Fruit fly (Drosophila melanogaster) whole organism, embryonic: ENCODE measurements around the gene Sfp38D.

Experiments used
- Aef1 ChIP-seq: fragments of 200-800 bp; sonication (Bioruptor generic); IDR thresholded peaks from 3 replicates; pipeline ENCODE4 v1.3.6; 2022; ENCODE audit warnings: missing biosample characterization, missing genetic modification characterization
- Awh ChIP-seq: fragments of 200-800 bp; sonication (Bioruptor generic); IDR thresholded peaks from 2 replicates; pipeline ENCODE4, ENCODE4 v1.3.6; 2022; ENCODE audit warnings: missing biosample characterization, missing genetic modification characterization
- CG1024 ChIP-seq: fragments of 200-800 bp; sonication (Bioruptor generic); IDR thresholded peaks from 2 replicates; pipeline ENCODE4 v1.3.6; 2022; ENCODE audit warnings: missing biosample characterization, missing genetic modification characterization
- CG10543 ChIP-seq: fragments of 200-800 bp; sonication (Bioruptor generic); optimal IDR thresholded peaks from 3 replicates; lab custom pipeline; 2017; ENCODE audit warnings: missing biosample characterization, mild to moderate bottlenecking, missing genetic modification characterization, moderate library complexity
- CG11398 ChIP-seq: fragments of 200-800 bp; sonication (Bioruptor generic); optimal IDR thresholded peaks from 2 replicates; lab custom pipeline; 2016; ENCODE audit warnings: missing biosample characterization, missing genetic modification characterization
- CG11456 ChIP-seq: fragments of 200-800 bp; sonication (Bioruptor generic); IDR thresholded peaks from 3 replicates; pipeline ENCODE4 v1.3.6; 2022; ENCODE audit warnings: missing biosample characterization, missing genetic modification characterization
- CG11504 ChIP-seq: fragments of 200-800 bp; sonication (Bioruptor generic); optimal IDR thresholded peaks from 3 replicates; lab custom pipeline; 2019; ENCODE audit warnings: missing biosample characterization, mild to moderate bottlenecking, missing genetic modification characterization, moderate library complexity
- CG12744 ChIP-seq: fragments of 200-800 bp; sonication (Bioruptor generic); optimal IDR thresholded peaks from 2 replicates; lab custom pipeline; 2016; ENCODE audit warnings: missing biosample characterization, missing genetic modification characterization
- CG14667 ChIP-seq: fragments of 200-800 bp; sonication (Bioruptor generic); IDR thresholded peaks from 2 replicates; pipeline ENCODE4 v1.3.6; 2022; ENCODE audit warnings: missing biosample characterization, missing genetic modification characterization
- CG14860 ChIP-seq: fragments of 200-800 bp; sonication (Bioruptor generic); IDR thresholded peaks from 3 replicates; pipeline ENCODE4 v1.3.6; 2022; ENCODE audit warnings: missing biosample characterization, missing genetic modification characterization; ENCODE audit not compliant: partially characterized antibody
- CG15011 ChIP-seq: fragments of 200-800 bp; sonication (Bioruptor generic); optimal IDR thresholded peaks from 3 replicates; lab custom pipeline; 2018; ENCODE audit warnings: missing biosample characterization, mild to moderate bottlenecking, missing genetic modification characterization
- CG15269 ChIP-seq: fragments of 200-800 bp; sonication (Bioruptor generic); optimal IDR thresholded peaks from 2 replicates; lab custom pipeline; 2018; ENCODE audit warnings: missing biosample characterization, mild to moderate bottlenecking, missing genetic modification characterization, moderate library complexity
- CG15479 ChIP-seq: fragments of 200-800 bp; sonication (Bioruptor generic); optimal IDR thresholded peaks from 3 replicates; lab custom pipeline; 2019; ENCODE audit warnings: missing biosample characterization, mild to moderate bottlenecking, missing genetic modification characterization, moderate library complexity
- CG15514 ChIP-seq: fragments of 200-800 bp; sonication (Bioruptor generic); optimal IDR thresholded peaks from 3 replicates; lab custom pipeline; 2017; ENCODE audit warnings: missing biosample characterization, missing genetic modification characterization, mild to moderate bottlenecking, moderate library complexity, missing genetic modification reagents
- CG18764 ChIP-seq: fragments of 200-800 bp; sonication (Bioruptor generic); optimal IDR thresholded peaks from 3 replicates; lab custom pipeline; 2016; ENCODE audit warnings: missing biosample characterization, missing genetic modification characterization
- CG31441 ChIP-seq: fragments of 200-800 bp; sonication (Bioruptor generic); IDR thresholded peaks from 2 replicates; pipeline ENCODE4 v1.3.6; 2022; ENCODE audit warnings: missing biosample characterization, missing genetic modification characterization
- CG32772 ChIP-seq: fragments of 200-800 bp; sonication (Bioruptor generic); IDR thresholded peaks from 2 replicates; pipeline ENCODE4 v1.3.6; 2022; ENCODE audit warnings: missing biosample characterization, missing genetic modification characterization
- CG3281 ChIP-seq: fragments of 200-800 bp; sonication (Bioruptor generic); optimal IDR thresholded peaks from 3 replicates; lab custom pipeline; 2017; ENCODE audit warnings: missing biosample characterization, mild to moderate bottlenecking, missing genetic modification characterization
- CG3726 ChIP-seq: fragments of 200-800 bp; sonication (Bioruptor generic); IDR thresholded peaks from 3 replicates; pipeline ENCODE4, ENCODE4 v1.3.6; 2022; ENCODE audit warnings: missing biosample characterization, missing genetic modification characterization
- CG4282 ChIP-seq: fragments of 200-800 bp; sonication (Bioruptor generic); optimal IDR thresholded peaks from 2 replicates; lab custom pipeline; 2016; ENCODE audit warnings: missing biosample characterization, missing genetic modification characterization
- CG4617 ChIP-seq: fragments of 200-800 bp; sonication (Bioruptor generic); optimal IDR thresholded peaks from 3 replicates; lab custom pipeline; 2016; ENCODE audit warnings: missing biosample characterization, missing genetic modification characterization, borderline replicate concordance
- CG4854 ChIP-seq: fragments of 200-800 bp; sonication (Bioruptor generic); optimal IDR thresholded peaks from 2 replicates; lab custom pipeline; 2016; ENCODE audit warnings: missing biosample characterization, missing genetic modification characterization, inconsistent platforms
- CG6272 ChIP-seq: fragments of 200-800 bp; sonication (Bioruptor generic); IDR thresholded peaks from 2 replicates; pipeline ENCODE4 v1.3.6; 2022; ENCODE audit warnings: missing biosample characterization, missing genetic modification characterization
- CG7928 ChIP-seq: fragments of 200-800 bp; sonication (Bioruptor generic); optimal IDR thresholded peaks from 2 replicates; lab custom pipeline; 2017; ENCODE audit warnings: missing biosample characterization, mild to moderate bottlenecking, missing genetic modification characterization
- CG7963 ChIP-seq: fragments of 200-800 bp; sonication (Bioruptor generic); IDR thresholded peaks from 3 replicates; pipeline ENCODE4 v1.3.6; 2022; ENCODE audit warnings: missing biosample characterization, missing genetic modification characterization; ENCODE audit not compliant: partially characterized antibody
- CG8089 ChIP-seq: fragments of 200-800 bp; sonication (Bioruptor generic); optimal IDR thresholded peaks from 3 replicates; lab custom pipeline; 2016; ENCODE audit warnings: missing biosample characterization, missing genetic modification characterization
- CG9609 ChIP-seq: fragments of 200-800 bp; sonication (Bioruptor generic); optimal IDR thresholded peaks from 3 replicates; lab custom pipeline; 2016; ENCODE audit warnings: missing biosample characterization, missing genetic modification characterization
- CG9727 ChIP-seq: fragments of 200-800 bp; sonication (Bioruptor generic); optimal IDR thresholded peaks from 3 replicates; lab custom pipeline; 2017; ENCODE audit warnings: missing biosample characterization, mild to moderate bottlenecking, missing genetic modification characterization
- Gsc ChIP-seq: fragments of 200-800 bp; sonication (Bioruptor generic); IDR thresholded peaks from 2 replicates; pipeline ENCODE4 v1.3.6; 2022; ENCODE audit warnings: missing biosample characterization, missing genetic modification characterization
- Jarid2 ChIP-seq: fragments of 200-800 bp; sonication (Bioruptor generic); optimal IDR thresholded peaks from 3 replicates; lab custom pipeline; 2017; ENCODE audit warnings: mild to moderate bottlenecking, missing biosample characterization, missing genetic modification reagents, missing genetic modification characterization
- Oli ChIP-seq: fragments of 200-800 bp; sonication (Bioruptor generic); optimal IDR thresholded peaks from 2 replicates; lab custom pipeline; 2018; ENCODE audit warnings: missing biosample characterization, mild to moderate bottlenecking, missing genetic modification characterization, moderate library complexity
- Pdp1 ChIP-seq, 2 experiments: fragments of 200-800 bp; sonication (Bioruptor generic); optimal IDR thresholded peaks; 3 replicates each; lab custom pipeline; 2016; ENCODE audit warnings: missing biosample characterization in 2 of 2, missing genetic modification characterization in 2 of 2, mild to moderate bottlenecking in 1 of 2, moderate library complexity in 1 of 2
- Rx ChIP-seq: fragments of 200-800 bp; sonication (Bioruptor generic); IDR thresholded peaks from 2 replicates; pipeline ENCODE4 v1.3.6; 2022; ENCODE audit warnings: missing biosample characterization, missing genetic modification characterization
- Sin3A ChIP-seq: fragments of >200 bp; optimal IDR thresholded peaks from 2 replicates; lab custom pipeline; 2018
- TFAM ChIP-seq: fragments of 200-800 bp; sonication (Bioruptor generic); optimal IDR thresholded peaks from 2 replicates; lab custom pipeline; 2017; ENCODE audit warnings: missing biosample characterization, missing genetic modification characterization, inconsistent platforms
- Trl ChIP-seq, 3 experiments: fragments of >200 bp in 2 of 3; fragments of 200-800 bp in 1 of 3; sonication (Bioruptor generic) in 1 of 3; optimal IDR thresholded peaks; 2 replicates in 1 of 3; 3 replicates in 2 of 3; lab custom pipeline; 2016 to 2017; ENCODE audit warnings: missing biosample characterization in 1 of 3, missing genetic modification characterization in 1 of 3
- aop ChIP-seq: fragments of 200-800 bp; sonication (Bioruptor generic); IDR thresholded peaks from 2 replicates; pipeline ENCODE4 v1.3.6; 2022; ENCODE audit warnings: missing biosample characterization, missing genetic modification characterization
- exex ChIP-seq: fragments of 200-800 bp; sonication (Bioruptor generic); optimal IDR thresholded peaks from 4 replicates; lab custom pipeline; 2018; ENCODE audit warnings: missing biosample characterization, mild to moderate bottlenecking, missing genetic modification characterization, moderate library complexity
- fd3F ChIP-seq: fragments of 200-800 bp; sonication (Bioruptor generic); optimal IDR thresholded peaks from 2 replicates; lab custom pipeline; 2018; ENCODE audit warnings: missing biosample characterization, mild to moderate bottlenecking, missing genetic modification characterization, moderate library complexity
- gro ChIP-seq: fragments of 200-800 bp; sonication (Bioruptor generic); optimal IDR thresholded peaks from 2 replicates; lab custom pipeline; 2016; ENCODE audit warnings: missing biosample characterization, missing genetic modification characterization
- kah ChIP-seq: fragments of 200-800 bp; sonication (Bioruptor generic); optimal IDR thresholded peaks from 2 replicates; lab custom pipeline; 2018; ENCODE audit warnings: missing biosample characterization, mild to moderate bottlenecking, missing genetic modification characterization
- nau ChIP-seq: fragments of 200-800 bp; sonication (Bioruptor generic); optimal IDR thresholded peaks from 3 replicates; lab custom pipeline; 2017; ENCODE audit warnings: missing biosample characterization, mild to moderate bottlenecking, missing genetic modification characterization, missing genetic modification reagents
- onecut ChIP-seq: fragments of 200-800 bp; sonication (Bioruptor generic); IDR thresholded peaks from 2 replicates; pipeline ENCODE4 v1.3.6; 2022; ENCODE audit warnings: missing biosample characterization, missing genetic modification characterization
- pho ChIP-seq: fragments of 200-800 bp; sonication (Bioruptor generic); optimal IDR thresholded peaks from 2 replicates; lab custom pipeline; 2016; ENCODE audit warnings: missing biosample characterization, missing genetic modification characterization
- repo ChIP-seq: fragments of 200-800 bp; sonication (Bioruptor generic); optimal IDR thresholded peaks from 2 replicates; lab custom pipeline; 2016; ENCODE audit warnings: missing biosample characterization, missing genetic modification characterization
- scrt ChIP-seq: fragments of 200-800 bp; sonication (Bioruptor generic); optimal IDR thresholded peaks from 2 replicates; lab custom pipeline; 2018; ENCODE audit warnings: missing biosample characterization, mild to moderate bottlenecking, missing genetic modification characterization, moderate library complexity
- stc ChIP-seq: fragments of 200-800 bp; sonication (Bioruptor generic); IDR thresholded peaks from 2 replicates; pipeline ENCODE4 v1.3.6; 2022; ENCODE audit warnings: missing biosample characterization, missing genetic modification characterization
- stwl ChIP-seq: fragments of 200-800 bp; sonication (Bioruptor generic); optimal IDR thresholded peaks from 3 replicates; lab custom pipeline; 2018; ENCODE audit warnings: missing biosample characterization, mild to moderate bottlenecking, missing genetic modification characterization, moderate library complexity
- ttk ChIP-seq: fragments of 200-800 bp; sonication (Bioruptor generic); IDR thresholded peaks from 2 replicates; pipeline ENCODE4 v2.1.2; 2022; ENCODE audit warnings: missing biosample characterization, missing genetic modification characterization
- tx ChIP-seq: fragments of 200-800 bp; sonication (Bioruptor generic); optimal IDR thresholded peaks from 2 replicates; lab custom pipeline; 2016; ENCODE audit warnings: missing biosample characterization, missing genetic modification characterization
- vfl ChIP-seq: fragments of 200-800 bp; sonication (Bioruptor generic); optimal IDR thresholded peaks from 2 replicates; lab custom pipeline; 2016; ENCODE audit warnings: missing biosample characterization, missing genetic modification characterization
- wor ChIP-seq: fragments of 200-800 bp; sonication (Bioruptor generic); IDR thresholded peaks from 2 replicates; pipeline ENCODE4 v1.3.6; 2022; ENCODE audit warnings: missing biosample characterization, missing genetic modification characterization

The Sfp38D gene

dm6 chr2L:20597744-20598143 lies 43.0 kb upstream of the Sfp38D start (continued):
- TF ChIP-seq Gsc (GFP tag; lab: Robert Waterston, UW) (no peak), CG9727 (GFP tag; lab: Kevin White, UChicago) (no peak), CG11456 (GFP tag; lab: Robert Waterston, UW) (no peak), ttk (GFP tag; lab: Robert Waterston, UW) (0 out of 2 replicates have a peak, but pooled peaks have one; percentile 20), vfl (GFP tag; lab: Kevin White, UChicago) (no peak), TFAM (no peak), CG3726 (GFP tag; lab: Robert Waterston, UW) (no peak), scrt (GFP tag; lab: Kevin White, UChicago) (no peak), CG15479 (GFP tag; lab: Kevin White, UChicago) (no peak), CG7928 (GFP tag; lab: Kevin White, UChicago) (no peak), CG32772 (0 out of 2 replicates have a peak, but pooled peaks have one; percentile 9), repo (no peak), CG15269 (peak; percentile 14), CG15011 (GFP tag; lab: Kevin White, UChicago) (no peak), CG14860 (GFP tag; lab: Robert Waterston, UW) (no peak), CG4282 (GFP tag; lab: Kevin White, UChicago) (no peak), wor (GFP tag; lab: Robert Waterston, UW) (no peak), stc (GFP tag; lab: Robert Waterston, UW) (no peak), kah (GFP tag; lab: Kevin White, UChicago) (no peak), pho (no peak), CG3281 (no peak), Trl (optimal IDR thresholded peaks at IDR 0.05; lab: Kevin White, UChicago) (no peak), Trl (GFP tag; optimal IDR thresholded peaks at IDR 0.05; lab: Kevin White, UChicago) (no peak), Sin3A (no peak), CG18764 (GFP tag; lab: Kevin White, UChicago) (no peak), CG14667 (no peak), CG8089 (GFP tag; lab: Kevin White, UChicago) (no peak), Rx (GFP tag; lab: Robert Waterston, UW) (no peak), CG4854 (no peak), CG12744 (GFP tag; lab: Kevin White, UChicago) (no peak), Awh (GFP tag; lab: Robert Waterston, UW) (no peak), CG7963 (GFP tag; lab: Robert Waterston, UW) (no peak), CG4617 (GFP tag; lab: Kevin White, UChicago) (no peak), CG10543 (GFP tag; lab: Kevin White, UChicago) (no peak), stwl (tag; lab: Kevin White, UChicago) (no peak), Jarid2 (GFP tag; lab: Kevin White, UChicago) (no peak), Aef1 (no peak), CG6272 (GFP tag; lab: Robert Waterston, UW) (no peak), CG15514 (GFP tag; lab: Kevin White, UChicago) (no peak), Oli (tag; lab: Kevin White, UChicago) (no peak), Pdp1 (GFP tag; optimal IDR thresholded peaks at IDR 0.05; lab: Kevin White, UChicago) (no peak), aop (no peak), fd3F (GFP tag; lab: Kevin White, UChicago) (no peak), exex (no peak), CG11398 (GFP tag; lab: Kevin White, UChicago) (no peak), gro (GFP tag; lab: Kevin White, UChicago) (no peak), CG31441 (no peak), onecut (GFP tag; lab: Robert Waterston, UW) (no peak), CG11504 (tag; lab: Kevin White, UChicago) (peak; percentile 33), CG9609 (GFP tag; lab: Kevin White, UChicago) (no peak), CG1024 (GFP tag; lab: Robert Waterston, UW) (no peak), nau (GFP tag; lab: Kevin White, UChicago) (no peak), tx (GFP tag; lab: Kevin White, UChicago) (no peak)
